Fruit fly (Drosophila melanogaster) whole organism, embryonic: ENCODE data around the gene CG5541.

Experiments
- Antp ChIP-seq: fragments of 200-800 bp; sonication (Bioruptor generic); optimal IDR thresholded peaks from 3 replicates; lab custom pipeline; 2016; ENCODE audit warnings: missing biosample characterization, missing genetic modification characterization
- Asciz ChIP-seq: fragments of 200-800 bp; sonication (Bioruptor generic); optimal IDR thresholded peaks from 2 replicates; lab custom pipeline; 2017; ENCODE audit warnings: missing biosample characterization, mild to moderate bottlenecking, missing genetic modification characterization, missing genetic modification reagents
- Blimp-1 ChIP-seq: fragments of 200-800 bp; sonication (Bioruptor generic); optimal IDR thresholded peaks from 3 replicates; lab custom pipeline; 2018; ENCODE audit warnings: missing biosample characterization, missing genetic modification characterization, mild to moderate bottlenecking, moderate library complexity, missing genetic modification reagents
- Bteb2 ChIP-seq: fragments of 200-800 bp; sonication (Bioruptor generic); optimal IDR thresholded peaks from 2 replicates; lab custom pipeline; 2016; ENCODE audit warnings: missing biosample characterization, missing genetic modification characterization
- CG10565 ChIP-seq: fragments of 200-800 bp; sonication (Bioruptor generic); optimal IDR thresholded peaks from 3 replicates; lab custom pipeline; 2016; ENCODE audit warnings: missing biosample characterization, mild to moderate bottlenecking, missing genetic modification characterization
- CG13287 ChIP-seq: fragments of 200-800 bp; sonication (Bioruptor generic); IDR thresholded peaks from 2 replicates; pipeline ENCODE4 v1.3.6; 2022; ENCODE audit warnings: missing biosample characterization, missing genetic modification characterization; ENCODE audit not compliant: partially characterized antibody
- CG13624 ChIP-seq: fragments of 200-800 bp; sonication (Bioruptor generic); optimal IDR thresholded peaks from 2 replicates; lab custom pipeline; 2016; ENCODE audit warnings: missing biosample characterization, missing genetic modification characterization
- CG15696 ChIP-seq: fragments of 200-800 bp; sonication (Bioruptor generic); optimal IDR thresholded peaks from 2 replicates; lab custom pipeline; 2019; ENCODE audit warnings: missing biosample characterization, mild to moderate bottlenecking, missing genetic modification characterization, moderate library complexity
- CG1647 ChIP-seq: fragments of 200-800 bp; sonication (Bioruptor generic); optimal IDR thresholded peaks from 3 replicates; lab custom pipeline; 2016; ENCODE audit warnings: missing biosample characterization, missing genetic modification characterization
- CG16863 ChIP-seq: fragments of 200-800 bp; sonication (Bioruptor generic); optimal IDR thresholded peaks from 3 replicates; lab custom pipeline; 2016; ENCODE audit warnings: missing biosample characterization, missing genetic modification characterization
- CG30403 ChIP-seq: fragments of 200-800 bp; sonication (Bioruptor generic); optimal IDR thresholded peaks from 3 replicates; lab custom pipeline; 2016; ENCODE audit warnings: missing biosample characterization, missing genetic modification characterization
- CG31388 ChIP-seq: fragments of 200-800 bp; sonication (Bioruptor generic); optimal IDR thresholded peaks from 2 replicates; lab custom pipeline; 2016; ENCODE audit warnings: missing biosample characterization, missing genetic modification characterization
- CG4424 ChIP-seq: fragments of 200-800 bp; sonication (Bioruptor generic); optimal IDR thresholded peaks from 3 replicates; lab custom pipeline; 2016; ENCODE audit warnings: missing biosample characterization, missing genetic modification characterization
- CG4820 ChIP-seq: fragments of 200-800 bp; sonication (Bioruptor generic); optimal IDR thresholded peaks from 3 replicates; lab custom pipeline; 2016; ENCODE audit warnings: missing biosample characterization, missing genetic modification characterization
- CG7372 ChIP-seq: fragments of 200-800 bp; sonication (Bioruptor generic); IDR thresholded peaks from 2 replicates; pipeline ENCODE4 v1.3.6; 2022; ENCODE audit warnings: missing biosample characterization, missing genetic modification characterization
- CG7556 ChIP-seq: fragments of 200-800 bp; sonication (Bioruptor generic); optimal IDR thresholded peaks from 2 replicates; lab custom pipeline; 2017; ENCODE audit warnings: missing biosample characterization, mild to moderate bottlenecking, missing genetic modification characterization
- CG8089 ChIP-seq: fragments of 200-800 bp; sonication (Bioruptor generic); optimal IDR thresholded peaks from 3 replicates; lab custom pipeline; 2016; ENCODE audit warnings: missing biosample characterization, missing genetic modification characterization
- CG8765 ChIP-seq: fragments of 200-800 bp; sonication (Bioruptor generic); IDR thresholded peaks from 2 replicates; pipeline ENCODE4 v1.3.6; 2022; ENCODE audit warnings: missing biosample characterization, missing genetic modification characterization
- CG8924 ChIP-seq: fragments of 200-800 bp; optimal IDR thresholded peaks from 3 replicates; lab custom pipeline; 2019; ENCODE audit warnings: missing biosample characterization, mild to moderate bottlenecking, missing genetic modification characterization, moderate library complexity
- CkIIα-i1 ChIP-seq: fragments of 200-800 bp; sonication (Bioruptor generic); IDR thresholded peaks from 2 replicates; pipeline ENCODE4 v1.3.6; 2022; ENCODE audit warnings: missing biosample characterization, missing genetic modification characterization
- CrebB ChIP-seq: fragments of 200-800 bp; sonication (Bioruptor generic); optimal IDR thresholded peaks from 3 replicates; lab custom pipeline; 2018; ENCODE audit warnings: missing biosample characterization, mild to moderate bottlenecking, missing genetic modification characterization
- D19B ChIP-seq: fragments of 200-800 bp; sonication (Bioruptor generic); optimal IDR thresholded peaks from 2 replicates; lab custom pipeline; 2017; ENCODE audit warnings: missing biosample characterization, mild to moderate bottlenecking, missing genetic modification characterization
- E2f1 ChIP-seq: fragments of 200-800 bp; sonication (Bioruptor generic); IDR thresholded peaks from 2 replicates; pipeline ENCODE4 v1.3.6; 2022; ENCODE audit warnings: missing biosample characterization, missing genetic modification characterization
- E2f2 ChIP-seq: fragments of 200-800 bp; sonication (Bioruptor generic); IDR thresholded peaks from 2 replicates; pipeline ENCODE4 v1.3.6; 2022; ENCODE audit warnings: missing biosample characterization, missing genetic modification characterization
- Elba2 ChIP-seq: fragments of 200-800 bp; sonication (Bioruptor generic); optimal IDR thresholded peaks from 3 replicates; lab custom pipeline; 2016; ENCODE audit warnings: missing biosample characterization, missing genetic modification characterization
- Fer3 ChIP-seq: fragments of 200-800 bp; sonication (Bioruptor generic); optimal IDR thresholded peaks from 2 replicates; lab custom pipeline; 2018; ENCODE audit warnings: missing biosample characterization, mild to moderate bottlenecking, missing genetic modification characterization, moderate library complexity
- HmgD ChIP-seq: fragments of 200-800 bp; sonication (Bioruptor generic); optimal IDR thresholded peaks from 3 replicates; lab custom pipeline; 2016; ENCODE audit warnings: missing biosample characterization, missing genetic modification characterization
- Hr51 ChIP-seq, 2 experiments: fragments of 200-800 bp; sonication (Bioruptor generic); optimal IDR thresholded peaks; 2 replicates in 1 of 2; 3 replicates in 1 of 2; lab custom pipeline; 2016 to 2018; ENCODE audit warnings: missing biosample characterization in 2 of 2, missing genetic modification characterization in 2 of 2, mild to moderate bottlenecking in 1 of 2, moderate library complexity in 1 of 2
- Hsf ChIP-seq: fragments of 200-800 bp; sonication (Bioruptor generic); optimal IDR thresholded peaks from 3 replicates; lab custom pipeline; 2016; ENCODE audit warnings: missing biosample characterization, missing genetic modification characterization
- Pdp1 ChIP-seq, 2 experiments: fragments of 200-800 bp; sonication (Bioruptor generic); optimal IDR thresholded peaks; 3 replicates each; lab custom pipeline; 2016; ENCODE audit warnings: missing biosample characterization in 2 of 2, missing genetic modification characterization in 2 of 2, mild to moderate bottlenecking in 1 of 2, moderate library complexity in 1 of 2
- Stat92E ChIP-seq, 3 experiments: fragments of >200 bp in 2 of 3; fragments of 200-800 bp in 1 of 3; sonication (Bioruptor generic) in 1 of 3; optimal IDR thresholded peaks; 2 replicates each; lab custom pipeline; 2017 to 2019; ENCODE audit warnings: missing biosample characterization in 3 of 3, missing genetic modification characterization in 3 of 3, mild to moderate bottlenecking in 1 of 3, moderate library complexity in 1 of 3
- ac ChIP-seq: fragments of 200-800 bp; sonication (Bioruptor generic); optimal IDR thresholded peaks from 3 replicates; lab custom pipeline; 2017; ENCODE audit warnings: missing biosample characterization, mild to moderate bottlenecking, missing genetic modification characterization
- ase ChIP-seq: fragments of 200-800 bp; sonication (Bioruptor generic); IDR thresholded peaks from 3 replicates; pipeline ENCODE4 v1.3.6; 2022; ENCODE audit warnings: missing biosample characterization, missing genetic modification characterization
- cg ChIP-seq: fragments of 200-800 bp; sonication (Bioruptor generic); optimal IDR thresholded peaks from 3 replicates; lab custom pipeline; 2019; ENCODE audit warnings: missing biosample characterization, mild to moderate bottlenecking, missing genetic modification characterization, moderate library complexity
- chn ChIP-seq: fragments of 200-800 bp; sonication (Bioruptor generic); optimal IDR thresholded peaks from 2 replicates; lab custom pipeline; 2016; ENCODE audit warnings: missing biosample characterization, missing genetic modification characterization
- dpn ChIP-seq, 2 experiments: fragments of 200-800 bp; sonication (Bioruptor generic); optimal IDR thresholded peaks; 3 replicates each; lab custom pipeline; 2016; ENCODE audit warnings: missing biosample characterization in 2 of 2, missing genetic modification characterization in 2 of 2
- gcm2 ChIP-seq: fragments of 200-800 bp; sonication (Bioruptor generic); optimal IDR thresholded peaks from 2 replicates; lab custom pipeline; 2016; ENCODE audit warnings: missing biosample characterization, missing genetic modification characterization
- gro ChIP-seq: fragments of 200-800 bp; sonication (Bioruptor generic); optimal IDR thresholded peaks from 2 replicates; lab custom pipeline; 2016; ENCODE audit warnings: missing biosample characterization, missing genetic modification characterization
- jing ChIP-seq: fragments of 200-800 bp; sonication (Bioruptor generic); optimal IDR thresholded peaks from 2 replicates; lab custom pipeline; 2018; ENCODE audit warnings: missing biosample characterization, mild to moderate bottlenecking, missing genetic modification characterization
- mam ChIP-seq: fragments of 200-800 bp; sonication (Bioruptor generic); optimal IDR thresholded peaks from 3 replicates; lab custom pipeline; 2016; ENCODE audit warnings: missing biosample characterization, missing genetic modification characterization
- mld ChIP-seq: fragments of 200-800 bp; sonication (Bioruptor generic); IDR thresholded peaks from 3 replicates; pipeline ENCODE4 v1.3.6; 2022; ENCODE audit warnings: missing biosample characterization, missing genetic modification characterization; ENCODE audit not compliant: partially characterized antibody
- peb ChIP-seq: fragments of 200-800 bp; sonication (Bioruptor generic); IDR thresholded peaks from 2 replicates; pipeline ENCODE4 v1.3.6; 2022; ENCODE audit warnings: missing biosample characterization, missing genetic modification characterization
- ranshi ChIP-seq: fragments of 200-800 bp; sonication (Bioruptor generic); IDR thresholded peaks from 2 replicates; pipeline ENCODE4 v1.3.6; 2022; ENCODE audit warnings: missing biosample characterization, missing genetic modification characterization
- schlank ChIP-seq: fragments of 200-800 bp; sonication (Bioruptor generic); optimal IDR thresholded peaks from 2 replicates; lab custom pipeline; 2018; ENCODE audit warnings: missing biosample characterization, mild to moderate bottlenecking, missing genetic modification characterization
- seq ChIP-seq: fragments of 200-800 bp; sonication (Bioruptor generic); IDR thresholded peaks from 2 replicates; pipeline ENCODE4 v1.3.6; 2022; ENCODE audit warnings: missing biosample characterization, missing genetic modification characterization
- slou ChIP-seq: fragments of 200-800 bp; sonication (Bioruptor generic); optimal IDR thresholded peaks from 3 replicates; lab custom pipeline; 2016; ENCODE audit warnings: missing biosample characterization, missing genetic modification characterization
- sna ChIP-seq: fragments of 200-800 bp; sonication (Bioruptor generic); IDR thresholded peaks from 2 replicates; pipeline ENCODE4 v1.3.6; 2022; ENCODE audit warnings: missing biosample characterization, missing genetic modification characterization; ENCODE audit not compliant: partially characterized antibody
- stc ChIP-seq: fragments of 200-800 bp; sonication (Bioruptor generic); IDR thresholded peaks from 2 replicates; pipeline ENCODE4 v1.3.6; 2022; ENCODE audit warnings: missing biosample characterization, missing genetic modification characterization
- wor ChIP-seq: fragments of 200-800 bp; sonication (Bioruptor generic); IDR thresholded peaks from 2 replicates; pipeline ENCODE4 v1.3.6; 2022; ENCODE audit warnings: missing biosample characterization, missing genetic modification characterization
- zen ChIP-seq: fragments of 200-800 bp; sonication (Bioruptor generic); optimal IDR thresholded peaks from 3 replicates; lab custom pipeline; 2018; ENCODE audit warnings: missing biosample characterization, mild to moderate bottlenecking, missing genetic modification characterization, moderate library complexity

CG5541 gene

DNA sequence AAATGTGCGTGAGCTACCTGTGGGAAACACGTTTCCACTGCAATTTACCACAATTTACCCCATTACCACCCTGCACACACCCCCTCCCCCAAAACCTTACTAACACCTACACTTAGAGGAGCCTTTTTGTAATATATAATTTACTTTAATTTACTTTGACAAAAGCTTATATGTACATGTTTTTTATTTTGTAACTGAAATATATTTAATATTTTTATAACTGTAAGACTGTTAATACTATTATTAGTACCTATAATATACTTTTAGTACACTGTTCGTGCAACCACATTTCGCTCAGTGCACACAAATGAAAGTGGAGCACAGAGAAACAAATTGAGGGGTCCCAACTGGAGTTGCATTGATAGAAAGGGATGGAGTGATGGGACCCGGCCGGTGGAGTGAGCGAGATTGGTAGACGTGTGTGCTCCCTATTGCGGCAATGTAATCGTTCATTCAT is 22.9 kb upstream of the CG5541 start (continued):
- TF ChIP-seq CG31388 (GFP tag; lab: Kevin White, UChicago) (peak; percentile 22), chn (GFP tag; lab: Kevin White, UChicago) (peak; percentile 7), Hsf (GFP tag; lab: Kevin White, UChicago) (no peak), ac (GFP tag; lab: Kevin White, UChicago) (peak; percentile 15), zen (tag; lab: Kevin White, UChicago) (peak; percentile 83), Antp (no peak), CG16863 (GFP tag; lab: Kevin White, UChicago) (peak; percentile 0), CG4820 (GFP tag; lab: Kevin White, UChicago) (peak; percentile 73), CG13287 (no peak), seq (peak; percentile 57; the same call in 1 of the 2 replicates), dpn (GFP tag; optimal IDR thresholded peaks at IDR 0.05; lab: Kevin White, UChicago) (peak in 1 of 2 experiments; percentile 67), Stat92E (GFP tag; optimal IDR thresholded peaks at IDR 0.05; lab: Kevin White, UChicago) (peak in 1 of 3 experiments; percentile 79), wor (GFP tag; lab: Robert Waterston, UW) (peak; percentile 87), CG15696 (tag; lab: Kevin White, UChicago) (peak; percentile 83), CG8765 (peak; percentile 19; the same call in 1 of the 2 replicates), slou (GFP tag; lab: Kevin White, UChicago) (no peak), gro (GFP tag; lab: Kevin White, UChicago) (no peak), ranshi (GFP tag; lab: Robert Waterston, UW) (peak; percentile 72; the same call in 1 of the 2 replicates), CG1647 (GFP tag; lab: Kevin White, UChicago) (no peak), CG7372 (GFP tag; lab: Robert Waterston, UW) (peak; percentile 44; the same call in 1 of the 2 replicates), CG8924 (tag; lab: Kevin White, UChicago) (peak; percentile 93), Fer3 (tag; lab: Kevin White, UChicago) (peak; percentile 73), sna (GFP tag; lab: Robert Waterston, UW) (no peak), mam (GFP tag; lab: Kevin White, UChicago) (no peak), stc (GFP tag; lab: Robert Waterston, UW) (peak; percentile 68), CkIIα-i1 (no peak), CG30403 (GFP tag; lab: Kevin White, UChicago) (peak; percentile 76), D19B (GFP tag; lab: Kevin White, UChicago) (no peak), CG10565 (GFP tag; lab: Kevin White, UChicago) (no peak), gcm2 (GFP tag; lab: Kevin White, UChicago) (no peak), CG8089 (no peak), HmgD (GFP tag; lab: Kevin White, UChicago) (no peak), Hr51 (GFP tag; optimal IDR thresholded peaks at IDR 0.05; lab: Kevin White, UChicago) (peak in 1 of 2 experiments; percentile 80), Bteb2 (GFP tag; lab: Kevin White, UChicago) (no peak), E2f1 (GFP tag; lab: Robert Waterston, UW) (peak; percentile 60), E2f2 (GFP tag; lab: Robert Waterston, UW) (peak; percentile 34; the same call in 1 of the 2 replicates), CG7556 (peak; percentile 89), Asciz (GFP tag; lab: Kevin White, UChicago) (peak; percentile 87), schlank (no peak), CG4424 (GFP tag; lab: Kevin White, UChicago) (peak; percentile 86), Pdp1 (GFP tag; optimal IDR thresholded peaks at IDR 0.05; lab: Kevin White, UChicago) (no peak), CG13624 (no peak), CrebB (tag; lab: Kevin White, UChicago) (peak; percentile 42), ase (peak; percentile 53; the same call in 1 of the 3 replicates), Elba2 (no peak), jing (GFP tag; lab: Kevin White, UChicago) (peak; percentile 54), mld (GFP tag; lab: Robert Waterston, UW) (no peak), peb (peak; percentile 60; the same call in 1 of the 2 replicates), Blimp-1 (GFP tag; lab: Kevin White, UChicago) (peak; percentile 97), cg (GFP tag; lab: Kevin White, UChicago) (peak; percentile 61)
